Fruit fly (Drosophila melanogaster) whole organism, embryonic: ENCODE results near the gene BBS1.

ENCODE experiments used
- Ada2b ChIP-seq: fragments of 200-800 bp; sonication (Bioruptor generic); IDR thresholded peaks from 2 replicates; pipeline ENCODE4 v1.3.6; 2022; ENCODE audit warnings: missing biosample characterization, missing genetic modification characterization
- CG12155 ChIP-seq: fragments of 200-800 bp; sonication (Bioruptor generic); optimal IDR thresholded peaks from 3 replicates; lab custom pipeline; 2016; ENCODE audit warnings: missing biosample characterization, missing genetic modification characterization
- CG13424 ChIP-seq: fragments of 200-800 bp; sonication (Bioruptor generic); optimal IDR thresholded peaks from 2 replicates; lab custom pipeline; 2019; ENCODE audit warnings: missing biosample characterization, mild to moderate bottlenecking, missing genetic modification characterization, moderate library complexity
- CG15011 ChIP-seq: fragments of 200-800 bp; sonication (Bioruptor generic); optimal IDR thresholded peaks from 3 replicates; lab custom pipeline; 2018; ENCODE audit warnings: missing biosample characterization, mild to moderate bottlenecking, missing genetic modification characterization
- CG15479 ChIP-seq: fragments of 200-800 bp; sonication (Bioruptor generic); optimal IDR thresholded peaks from 3 replicates; lab custom pipeline; 2019; ENCODE audit warnings: missing biosample characterization, mild to moderate bottlenecking, missing genetic modification characterization, moderate library complexity
- CG1602 ChIP-seq: fragments of 200-800 bp; sonication (Bioruptor generic); optimal IDR thresholded peaks from 3 replicates; lab custom pipeline; 2016; ENCODE audit warnings: missing biosample characterization, missing genetic modification characterization
- CG17802 ChIP-seq: fragments of 200-800 bp; sonication (Bioruptor generic); optimal IDR thresholded peaks from 2 replicates; lab custom pipeline; 2018; ENCODE audit warnings: missing biosample characterization, mild to moderate bottlenecking, missing genetic modification characterization, moderate library complexity
- CG1832 ChIP-seq: fragments of 200-800 bp; sonication (Bioruptor generic); optimal IDR thresholded peaks from 2 replicates; lab custom pipeline; 2017; ENCODE audit warnings: missing biosample characterization, mild to moderate bottlenecking, missing genetic modification characterization, inconsistent platforms
- CG2120 ChIP-seq: fragments of 200-800 bp; sonication (Bioruptor generic); optimal IDR thresholded peaks from 3 replicates; lab custom pipeline; 2016; ENCODE audit warnings: missing biosample characterization, missing genetic modification characterization
- CG2712 ChIP-seq: fragments of 200-800 bp; optimal IDR thresholded peaks from 3 replicates; lab custom pipeline; 2019; ENCODE audit warnings: missing biosample characterization, mild to moderate bottlenecking, missing genetic modification characterization, moderate library complexity
- CG32532 ChIP-seq: fragments of 200-800 bp; sonication (Bioruptor generic); IDR thresholded peaks from 2 replicates; pipeline ENCODE4 v1.3.6; 2022; ENCODE audit warnings: missing biosample characterization, missing genetic modification characterization
- CG3281 ChIP-seq: fragments of 200-800 bp; sonication (Bioruptor generic); optimal IDR thresholded peaks from 3 replicates; lab custom pipeline; 2017; ENCODE audit warnings: missing biosample characterization, mild to moderate bottlenecking, missing genetic modification characterization
- CG4424 ChIP-seq: fragments of 200-800 bp; sonication (Bioruptor generic); optimal IDR thresholded peaks from 3 replicates; lab custom pipeline; 2016; ENCODE audit warnings: missing biosample characterization, missing genetic modification characterization
- CG4820 ChIP-seq: fragments of 200-800 bp; sonication (Bioruptor generic); optimal IDR thresholded peaks from 3 replicates; lab custom pipeline; 2016; ENCODE audit warnings: missing biosample characterization, missing genetic modification characterization
- CG6654 ChIP-seq: fragments of 200-800 bp; sonication (Bioruptor generic); optimal IDR thresholded peaks from 2 replicates; lab custom pipeline; 2017; ENCODE audit warnings: missing biosample characterization, mild to moderate bottlenecking, missing genetic modification characterization
- CG6683 ChIP-seq: fragments of 200-800 bp; sonication (Bioruptor generic); optimal IDR thresholded peaks from 2 replicates; lab custom pipeline; 2017; ENCODE audit warnings: missing biosample characterization, mild to moderate bottlenecking, missing genetic modification characterization, missing genetic modification reagents
- CG6813 ChIP-seq: fragments of 200-800 bp; sonication (Bioruptor generic); optimal IDR thresholded peaks from 2 replicates; lab custom pipeline; 2017; ENCODE audit warnings: missing biosample characterization, missing genetic modification characterization, mild to moderate bottlenecking, moderate library complexity, missing genetic modification reagents
- CG8281 ChIP-seq: fragments of 200-800 bp; sonication (Bioruptor generic); optimal IDR thresholded peaks from 2 replicates; lab custom pipeline; 2018; ENCODE audit warnings: missing biosample characterization, mild to moderate bottlenecking, missing genetic modification characterization, moderate library complexity
- CG8290 ChIP-seq, 3 experiments: fragments of 200-800 bp; sonication (Bioruptor generic); optimal IDR thresholded peaks; 2 replicates each; lab custom pipeline; 2016 to 2019; ENCODE audit warnings: missing biosample characterization in 3 of 3, missing genetic modification characterization in 3 of 3, mild to moderate bottlenecking in 2 of 3, moderate library complexity in 1 of 3
- CG9727 ChIP-seq: fragments of 200-800 bp; sonication (Bioruptor generic); optimal IDR thresholded peaks from 3 replicates; lab custom pipeline; 2017; ENCODE audit warnings: missing biosample characterization, mild to moderate bottlenecking, missing genetic modification characterization
- D ChIP-seq, 2 experiments: fragments of 200-800 bp in 1 of 2; fragments of >200 bp in 1 of 2; sonication (Bioruptor generic) in 1 of 2; optimal IDR thresholded peaks; 2 replicates in 1 of 2; 3 replicates in 1 of 2; lab custom pipeline; 2017; ENCODE audit warnings: mild to moderate bottlenecking in 1 of 2, missing biosample characterization in 1 of 2, missing genetic modification characterization in 1 of 2, missing genetic modification reagents in 1 of 2
- Ets65A ChIP-seq: fragments of 200-800 bp; sonication (Bioruptor generic); peaks from one replicate; lab custom pipeline; 2016; ENCODE audit warnings: missing biosample characterization, missing genetic modification characterization
- Hand ChIP-seq: fragments of 200-800 bp; sonication (Bioruptor generic); optimal IDR thresholded peaks from 2 replicates; lab custom pipeline; 2017; ENCODE audit warnings: mild to moderate bottlenecking, missing biosample characterization, missing genetic modification reagents, missing genetic modification characterization
- Hsf ChIP-seq: fragments of 200-800 bp; sonication (Bioruptor generic); optimal IDR thresholded peaks from 3 replicates; lab custom pipeline; 2016; ENCODE audit warnings: missing biosample characterization, missing genetic modification characterization
- Max ChIP-seq: fragments of 200-800 bp; sonication (Bioruptor generic); optimal IDR thresholded peaks from 2 replicates; lab custom pipeline; 2016; ENCODE audit warnings: missing biosample characterization, mild to moderate bottlenecking, missing genetic modification characterization
- Med ChIP-seq: fragments of 200-800 bp; sonication (Bioruptor generic); peaks from one replicate; lab custom pipeline; 2016; ENCODE audit warnings: missing biosample characterization, missing genetic modification characterization, mild to moderate bottlenecking, inconsistent platforms, moderate library complexity
- Myb ChIP-seq: fragments of 200-800 bp; sonication (Bioruptor generic); optimal IDR thresholded peaks from 2 replicates; lab custom pipeline; 2016; ENCODE audit warnings: missing biosample characterization, missing genetic modification characterization
- Neu2 ChIP-seq: fragments of 200-800 bp; sonication (Bioruptor generic); optimal IDR thresholded peaks from 3 replicates; lab custom pipeline; 2016; ENCODE audit warnings: missing biosample characterization, missing genetic modification characterization, borderline replicate concordance
- NfI ChIP-seq: fragments of 200-800 bp; sonication (Bioruptor generic); optimal IDR thresholded peaks from 3 replicates; lab custom pipeline; 2018; ENCODE audit warnings: missing biosample characterization, mild to moderate bottlenecking, missing genetic modification characterization, moderate library complexity
- Sox102F ChIP-seq: fragments of 200-800 bp; sonication (Bioruptor generic); optimal IDR thresholded peaks from 2 replicates; lab custom pipeline; 2018; ENCODE audit warnings: missing biosample characterization, mild to moderate bottlenecking, missing genetic modification characterization, moderate library complexity
- Stat92E ChIP-seq, 3 experiments: fragments of >200 bp in 2 of 3; fragments of 200-800 bp in 1 of 3; sonication (Bioruptor generic) in 1 of 3; optimal IDR thresholded peaks; 2 replicates each; lab custom pipeline; 2017 to 2019; ENCODE audit warnings: missing biosample characterization in 3 of 3, missing genetic modification characterization in 3 of 3, mild to moderate bottlenecking in 1 of 3, moderate library complexity in 1 of 3
- Tbp ChIP-seq: fragments of >200 bp; optimal IDR thresholded peaks from 2 replicates; lab custom pipeline; 2018; ENCODE audit warnings: missing biosample characterization, missing genetic modification characterization
- amos ChIP-seq: fragments of 200-800 bp; sonication (Bioruptor generic); IDR thresholded peaks from 2 replicates; pipeline ENCODE4 v1.3.6; 2022; ENCODE audit warnings: missing biosample characterization, missing genetic modification characterization; ENCODE audit not compliant: partially characterized antibody
- ash1 ChIP-seq: fragments of 200-800 bp; sonication (Bioruptor generic); optimal IDR thresholded peaks from 2 replicates; lab custom pipeline; 2018; ENCODE audit warnings: missing biosample characterization, mild to moderate bottlenecking, missing genetic modification characterization
- dmrt99B ChIP-seq: fragments of 200-800 bp; sonication (Bioruptor generic); optimal IDR thresholded peaks from 2 replicates; lab custom pipeline; 2018; ENCODE audit warnings: missing biosample characterization, mild to moderate bottlenecking, missing genetic modification characterization, moderate library complexity
- dysf ChIP-seq: fragments of 200-800 bp; sonication (Bioruptor generic); IDR thresholded peaks from 3 replicates; pipeline ENCODE4 v1.3.6; 2022; ENCODE audit warnings: missing biosample characterization, missing genetic modification characterization
- fd96Cb ChIP-seq: fragments of 200-800 bp; sonication (Bioruptor generic); optimal IDR thresholded peaks from 2 replicates; lab custom pipeline; 2018; ENCODE audit warnings: missing biosample characterization, mild to moderate bottlenecking, missing genetic modification characterization, moderate library complexity
- gcm ChIP-seq: fragments of 200-800 bp; sonication (Bioruptor generic); optimal IDR thresholded peaks from 2 replicates; lab custom pipeline; 2019; ENCODE audit warnings: missing biosample characterization, mild to moderate bottlenecking, missing genetic modification characterization, moderate library complexity
- gsb ChIP-seq: fragments of 200-800 bp; sonication (Bioruptor generic); IDR thresholded peaks from 2 replicates; pipeline ENCODE4 v1.3.6; 2022; ENCODE audit warnings: missing biosample characterization, missing genetic modification characterization
- lmd ChIP-seq: fragments of 200-800 bp; sonication (Bioruptor generic); IDR thresholded peaks from 2 replicates; pipeline ENCODE4 v1.3.6; 2022; ENCODE audit warnings: missing biosample characterization, missing genetic modification characterization
- mirr ChIP-seq: fragments of 200-800 bp; sonication (Bioruptor generic); optimal IDR thresholded peaks from 3 replicates; lab custom pipeline; 2018; ENCODE audit warnings: missing biosample characterization, mild to moderate bottlenecking, missing genetic modification characterization
- pfk ChIP-seq: fragments of 200-800 bp; sonication (Bioruptor generic); optimal IDR thresholded peaks from 2 replicates; lab custom pipeline; 2018; ENCODE audit warnings: missing biosample characterization, mild to moderate bottlenecking, missing genetic modification characterization, moderate library complexity
- pros ChIP-seq: fragments of 200-800 bp; sonication (Bioruptor generic); optimal IDR thresholded peaks from 3 replicates; lab custom pipeline; 2019; ENCODE audit warnings: missing biosample characterization, mild to moderate bottlenecking, missing genetic modification characterization, moderate library complexity
- ro ChIP-seq: fragments of 200-800 bp; sonication (Bioruptor generic); IDR thresholded peaks from 2 replicates; pipeline ENCODE4 v1.3.6; 2022; ENCODE audit warnings: missing biosample characterization, missing genetic modification characterization
- sd ChIP-seq: fragments of 200-800 bp; sonication (Bioruptor generic); optimal IDR thresholded peaks from 3 replicates; lab custom pipeline; 2018; ENCODE audit warnings: missing biosample characterization, mild to moderate bottlenecking, missing genetic modification characterization, moderate library complexity
- sens-2 ChIP-seq: fragments of 200-800 bp; sonication (Bioruptor generic); IDR thresholded peaks from 2 replicates; pipeline ENCODE4 v1.3.6; 2022; ENCODE audit warnings: missing biosample characterization, missing genetic modification characterization
- tio ChIP-seq: fragments of 200-800 bp; sonication (Bioruptor generic); optimal IDR thresholded peaks from 2 replicates; lab custom pipeline; 2017; ENCODE audit warnings: missing biosample characterization, missing genetic modification characterization, inconsistent platforms
- tna ChIP-seq: fragments of 200-800 bp; sonication (Bioruptor generic); IDR thresholded peaks from 2 replicates; pipeline ENCODE4 v1.3.6; 2022; ENCODE audit warnings: missing biosample characterization, missing genetic modification characterization; ENCODE audit not compliant: partially characterized antibody
- wor ChIP-seq: fragments of 200-800 bp; sonication (Bioruptor generic); IDR thresholded peaks from 2 replicates; pipeline ENCODE4 v1.3.6; 2022; ENCODE audit warnings: missing biosample characterization, missing genetic modification characterization

The BBS1 gene

DNA sequence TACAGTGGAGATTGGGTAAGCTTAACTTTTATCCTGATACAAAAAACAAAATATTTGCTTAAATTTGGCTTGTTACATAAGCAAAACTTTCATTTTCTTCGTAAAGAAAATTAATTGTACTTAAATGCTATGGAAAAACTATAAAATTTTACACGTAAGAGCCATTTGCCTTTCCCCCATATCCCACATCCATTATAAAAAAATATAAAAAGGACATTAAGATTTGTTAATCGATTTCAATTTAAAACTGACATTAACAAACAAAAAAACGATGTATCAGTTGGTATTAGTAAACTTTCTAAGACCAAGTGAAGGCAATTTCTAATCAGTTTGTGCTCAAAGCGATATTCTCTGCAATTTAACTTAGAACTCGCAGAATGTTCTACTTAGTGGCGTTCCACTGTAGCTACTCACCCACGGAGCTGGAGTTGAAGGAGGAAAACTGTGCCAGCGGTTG lies 29.8 kb downstream of the BBS1 start (continued):
- no peak for TF ChIP-seq CG6683
- no peak for TF ChIP-seq Myb (GFP tag; lab: Kevin White, UChicago)
- no peak for TF ChIP-seq CG32532 (GFP tag; lab: Robert Waterston, UW)
- TF ChIP-seq tio (GFP tag; lab: Kevin White, UChicago) = peak; percentile 29
- TF ChIP-seq CG2120 (GFP tag; lab: Kevin White, UChicago) = peak; percentile 38
- TF ChIP-seq Sox102F = peak; percentile 16
- TF ChIP-seq tna (GFP tag; lab: Robert Waterston, UW) = no peak
- TF ChIP-seq CG4820 = peak; percentile 13
- peak; percentile 7 for TF ChIP-seq CG6654 (GFP tag; lab: Kevin White, UChicago)
- TF ChIP-seq dysf (GFP tag; lab: Robert Waterston, UW) = no peak
- TF ChIP-seq Neu2 (GFP tag; lab: Kevin White, UChicago) = peak; percentile 43
- peak; percentile 12 for TF ChIP-seq fd96Cb (tag; lab: Kevin White, UChicago)
- TF ChIP-seq dmrt99B (tag; lab: Kevin White, UChicago) = peak; percentile 44
- TF ChIP-seq CG9727 = peak; percentile 45
- TF ChIP-seq CG13424 = peak; percentile 31
- no peak for TF ChIP-seq wor (GFP tag; lab: Robert Waterston, UW)
- no peak for TF ChIP-seq Hand (GFP tag; lab: Kevin White, UChicago)
- peak; percentile 23 for TF ChIP-seq CG6813 (GFP tag; lab: Kevin White, UChicago)
- no peak for TF ChIP-seq sens-2 (GFP tag; lab: Robert Waterston, UW)
- TF ChIP-seq Tbp (GFP tag; lab: Kevin White, UChicago) = no peak
- no peak for TF ChIP-seq ro
- TF ChIP-seq Med = peak; percentile 68
- no peak for TF ChIP-seq CG17802 (tag; lab: Kevin White, UChicago)
- peak; percentile 9 for TF ChIP-seq CG4424 (GFP tag; lab: Kevin White, UChicago)
- TF ChIP-seq Max (GFP tag; lab: Kevin White, UChicago) = no peak
- peak; percentile 11 for TF ChIP-seq CG8290 (GFP tag; optimal IDR thresholded peaks at IDR 0.05; lab: Kevin White, UChicago)
- no peak for TF ChIP-seq CG8290 (tag; optimal IDR thresholded peaks at IDR 0.05; lab: Kevin White, UChicago)
- peak; percentile 16; the same call in 1 of the 2 replicates for TF ChIP-seq lmd (GFP tag; lab: Robert Waterston, UW)
- peak; percentile 14 for TF ChIP-seq CG1602 (GFP tag; lab: Kevin White, UChicago)
- TF ChIP-seq NfI (GFP tag; lab: Kevin White, UChicago) = no peak
- TF ChIP-seq CG2712 = peak; percentile 53
- no peak for TF ChIP-seq sd
- TF ChIP-seq amos (GFP tag; lab: Robert Waterston, UW) = no peak
- no peak for TF ChIP-seq pfk (GFP tag; lab: Kevin White, UChicago)
- no peak for TF ChIP-seq CG1832
- TF ChIP-seq CG8281 = no peak
- no peak for TF ChIP-seq Ada2b (GFP tag; lab: Robert Waterston, UW)
- TF ChIP-seq Stat92E (GFP tag; optimal IDR thresholded peaks at IDR 0.05; lab: Kevin White, UChicago) = no peak
- TF ChIP-seq mirr = no peak
- no peak for TF ChIP-seq CG15011 (GFP tag; lab: Kevin White, UChicago)
- no peak for TF ChIP-seq ash1
- no peak for TF ChIP-seq gsb (GFP tag; lab: Robert Waterston, UW)
- no peak for TF ChIP-seq pros
- TF ChIP-seq D (optimal IDR thresholded peaks at IDR 0.05; lab: Kevin White, UChicago) = no peak
- TF ChIP-seq D (GFP tag; optimal IDR thresholded peaks at IDR 0.05; lab: Kevin White, UChicago) = no peak
- TF ChIP-seq Hsf (GFP tag; lab: Kevin White, UChicago) = peak; percentile 36
- no peak for TF ChIP-seq CG15479 (GFP tag; lab: Kevin White, UChicago)
- no peak for TF ChIP-seq gcm (GFP tag; lab: Kevin White, UChicago)
- peak; percentile 25 for TF ChIP-seq CG3281 (GFP tag; lab: Kevin White, UChicago)
- TF ChIP-seq CG12155 = no peak
- peak; percentile 91 for TF ChIP-seq Ets65A (GFP tag; lab: Kevin White, UChicago)
